Fruit fly (Drosophila melanogaster): ENCODE results near the gene defl.
A peak's percentile ranks its signal among the peaks of the same experiment; 100 is the strongest.

The defl gene

DNA sequence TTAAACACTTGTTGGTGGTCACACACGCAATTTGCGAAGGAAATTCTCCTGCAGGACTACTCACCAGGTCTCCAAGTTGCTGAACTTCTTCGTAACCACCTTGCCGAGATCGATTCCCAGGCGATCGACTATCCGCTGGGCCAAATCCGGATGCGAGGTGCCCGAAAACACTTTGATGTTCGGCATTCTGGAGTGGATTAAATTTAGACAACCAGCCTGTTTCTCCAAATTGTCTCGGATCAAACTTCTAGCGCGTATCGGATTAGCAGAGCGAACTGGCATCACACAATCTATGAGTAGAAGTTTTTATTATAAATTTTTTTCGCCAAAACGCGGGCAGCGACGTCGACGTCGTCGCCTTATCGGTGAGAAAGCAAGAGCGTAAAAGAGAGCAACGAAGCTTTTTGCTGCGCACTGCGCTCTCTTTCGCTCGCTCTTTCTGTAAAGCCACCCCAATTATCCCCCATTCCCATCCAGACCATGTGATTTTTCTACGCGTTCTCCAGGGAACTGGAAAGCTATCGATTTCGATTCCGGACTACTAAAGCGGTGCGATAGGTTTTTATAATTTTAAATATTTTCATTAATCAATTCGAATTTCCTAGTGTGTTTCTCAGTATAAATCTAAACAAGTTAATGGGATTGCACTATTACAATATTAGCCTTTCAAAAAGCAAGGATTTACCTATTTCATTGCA is 28.9 kb upstream of the defl start:
- no peak for TF ChIP-seq noc (tag; optimal IDR thresholded peaks at IDR 0.05)

DNA sequence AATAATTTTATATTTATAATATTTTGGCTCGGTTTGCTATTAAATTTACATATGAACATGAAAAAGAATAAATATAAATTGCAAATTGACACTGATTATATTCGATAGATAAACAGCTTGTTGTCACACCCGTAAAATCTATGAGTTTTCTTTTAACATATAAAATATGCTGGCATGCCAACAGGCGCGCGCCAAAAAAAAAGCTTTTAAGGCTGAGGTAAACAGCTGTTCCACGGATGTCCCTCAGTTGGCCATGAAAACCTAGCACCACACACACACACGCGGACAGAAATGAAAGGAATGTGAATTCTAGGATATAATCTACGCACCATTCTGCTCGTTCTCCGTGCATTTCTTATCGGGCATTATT is 28.4 kb upstream of the defl start:
- no peak for TF ChIP-seq noc (tag; optimal IDR thresholded peaks at IDR 0.05)

DNA sequence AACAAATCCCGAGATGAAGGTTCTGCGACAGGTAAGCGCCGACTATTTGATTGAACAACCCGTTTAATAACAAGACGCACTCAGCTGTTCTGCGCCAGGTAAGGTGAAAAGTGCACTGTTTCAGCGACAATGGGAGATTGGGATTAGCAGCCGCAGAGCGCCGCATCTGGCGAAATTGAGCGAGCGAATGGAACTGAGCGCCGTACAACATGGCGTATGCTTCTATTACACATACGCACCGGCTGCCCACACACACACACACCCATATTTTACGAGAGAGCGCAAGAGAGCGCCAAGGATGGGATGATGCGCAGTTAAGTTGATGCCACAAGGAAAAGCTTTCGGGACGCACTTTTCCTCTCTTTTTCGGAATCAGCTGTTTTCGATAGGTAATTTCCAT is 28.0 kb upstream of the defl start:
- no peak for TF ChIP-seq noc (tag; optimal IDR thresholded peaks at IDR 0.05)

DNA sequence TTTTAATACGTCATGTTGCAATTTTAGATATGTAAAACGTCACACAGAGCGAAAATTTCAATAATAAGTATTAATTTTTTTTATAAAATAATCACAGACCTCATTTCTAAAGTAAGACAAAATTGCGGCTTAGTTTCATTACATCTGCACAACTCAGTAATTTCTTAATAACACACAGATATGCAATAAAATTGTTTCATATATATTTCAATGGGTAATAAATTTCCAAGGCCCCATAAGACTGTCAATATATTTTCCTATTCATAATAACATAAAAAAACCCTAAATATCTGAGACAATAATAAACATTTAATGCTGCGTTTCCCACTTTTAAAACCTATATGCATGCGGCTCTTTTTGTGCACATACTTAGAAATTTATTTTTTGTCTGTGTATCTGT is 27.6 kb upstream of the defl start:
- no peak for TF ChIP-seq noc (tag; optimal IDR thresholded peaks at IDR 0.05)

DNA sequence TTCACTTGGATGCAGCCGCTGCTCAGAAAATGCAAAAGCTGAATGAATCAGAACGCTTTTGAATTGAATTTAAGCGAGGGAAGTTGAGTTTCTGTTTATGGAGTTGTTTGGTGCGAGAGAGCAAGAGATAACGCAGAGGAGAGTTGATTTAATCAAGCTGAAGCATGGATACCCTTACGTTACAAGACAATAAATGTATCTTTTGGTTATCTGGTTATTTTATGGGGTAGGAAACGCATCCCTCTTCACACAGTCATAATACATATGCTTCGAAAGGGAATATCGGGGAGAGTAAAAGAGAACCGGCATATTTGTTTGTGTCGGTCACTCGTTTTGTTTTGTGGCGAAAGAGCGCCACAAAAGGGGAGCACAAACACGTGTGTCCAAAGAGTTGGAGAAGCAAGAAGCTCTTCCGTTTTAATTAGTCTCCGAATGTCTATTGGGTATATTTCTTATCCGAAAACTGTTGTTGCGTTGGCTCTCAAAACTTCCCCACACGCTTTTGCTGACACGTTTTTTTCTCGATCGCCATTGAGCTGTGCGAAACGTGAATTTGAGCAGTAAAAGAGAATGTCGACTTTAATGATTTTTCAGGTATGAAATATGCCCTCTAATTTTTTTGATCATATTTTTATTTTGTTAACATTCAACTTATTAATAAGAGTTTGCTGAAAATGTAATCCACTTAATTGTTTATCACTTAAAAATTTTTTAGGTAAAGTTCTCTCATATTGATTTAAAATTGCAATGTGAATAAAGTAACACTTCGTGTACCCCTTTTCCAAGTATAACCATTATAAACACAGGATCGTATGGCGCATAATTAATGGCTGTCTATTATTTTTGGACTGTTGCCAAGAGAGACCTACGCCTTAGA is 26.3 kb upstream of the defl start, which contains the start of gene Prps:
Prps (minus strand) TSS at position 51 of the 877 bp plus-strand sequence.
- TF ChIP-seq noc (tag; optimal IDR thresholded peaks at IDR 0.05) = peak; percentile 72

DNA sequence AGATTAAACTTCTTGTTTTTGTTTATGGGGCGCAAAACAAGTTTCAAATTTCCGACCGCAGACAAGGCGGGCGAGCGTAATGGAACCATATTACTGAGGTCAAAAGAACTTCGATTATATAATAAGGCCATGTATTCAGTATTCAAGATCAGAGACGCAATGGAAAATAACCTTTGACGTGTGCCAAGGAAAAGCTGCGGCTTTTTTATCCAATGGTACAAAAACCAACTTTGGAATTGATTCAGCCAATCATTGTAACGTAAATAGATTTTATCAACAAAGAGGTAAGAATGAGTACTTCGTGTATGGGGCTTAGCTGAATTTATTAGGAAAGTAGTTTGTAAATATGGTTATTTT is 25.7 kb upstream of the defl start:
- TF ChIP-seq noc (tag; optimal IDR thresholded peaks at IDR 0.05) = no peak

DNA sequence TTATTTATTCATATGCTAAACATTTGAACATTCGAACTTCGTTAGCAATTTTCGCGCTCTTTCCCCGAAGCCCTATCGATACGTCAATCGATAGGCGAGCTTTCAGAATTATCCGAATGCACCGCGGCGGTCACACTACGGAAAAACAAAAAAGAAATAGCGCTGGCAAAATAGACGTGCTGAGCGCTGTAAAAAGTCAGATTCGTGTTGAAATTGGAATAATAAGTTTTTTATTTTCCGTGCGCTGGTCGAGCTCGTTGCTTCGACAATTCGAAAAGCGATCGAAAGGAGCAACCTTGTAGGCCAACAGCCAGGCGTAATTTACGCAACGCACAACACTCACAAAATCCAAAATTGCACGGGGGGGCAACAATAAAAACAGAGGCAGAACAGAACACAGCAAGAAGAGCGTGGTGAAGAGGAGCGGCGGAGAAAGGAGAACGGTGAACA is 25.0 kb upstream of the defl start, which contains the start of gene Ubc4:
Ubc4 (plus strand) TSS at position 144 of the 450 bp plus-strand sequence.
- TF ChIP-seq noc (tag; optimal IDR thresholded peaks at IDR 0.05) = no peak

DNA sequence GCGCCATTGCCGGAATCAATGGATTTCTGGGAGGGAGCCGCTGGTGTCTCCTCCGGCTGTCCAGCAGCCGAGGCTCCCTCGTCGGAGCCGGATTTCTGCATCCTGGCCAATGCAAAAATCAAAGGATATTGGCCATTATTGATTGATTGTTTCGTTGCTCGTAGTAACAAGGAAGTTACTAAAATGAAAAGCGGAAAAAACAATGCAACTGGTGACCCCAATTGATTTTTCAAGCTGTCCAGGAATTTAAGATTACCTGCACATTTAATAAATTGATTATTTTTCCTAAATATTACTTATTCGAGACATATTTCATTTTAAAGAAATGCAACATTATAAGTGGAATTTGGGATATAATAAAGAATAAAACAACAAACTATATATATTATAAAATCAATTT is 19.7 kb upstream of the defl start, which contains the start of gene CG6761:
CG6761 (minus strand) TSS at position 101 of the 400 bp plus-strand sequence.
- no peak for TF ChIP-seq noc (tag; optimal IDR thresholded peaks at IDR 0.05)

DNA sequence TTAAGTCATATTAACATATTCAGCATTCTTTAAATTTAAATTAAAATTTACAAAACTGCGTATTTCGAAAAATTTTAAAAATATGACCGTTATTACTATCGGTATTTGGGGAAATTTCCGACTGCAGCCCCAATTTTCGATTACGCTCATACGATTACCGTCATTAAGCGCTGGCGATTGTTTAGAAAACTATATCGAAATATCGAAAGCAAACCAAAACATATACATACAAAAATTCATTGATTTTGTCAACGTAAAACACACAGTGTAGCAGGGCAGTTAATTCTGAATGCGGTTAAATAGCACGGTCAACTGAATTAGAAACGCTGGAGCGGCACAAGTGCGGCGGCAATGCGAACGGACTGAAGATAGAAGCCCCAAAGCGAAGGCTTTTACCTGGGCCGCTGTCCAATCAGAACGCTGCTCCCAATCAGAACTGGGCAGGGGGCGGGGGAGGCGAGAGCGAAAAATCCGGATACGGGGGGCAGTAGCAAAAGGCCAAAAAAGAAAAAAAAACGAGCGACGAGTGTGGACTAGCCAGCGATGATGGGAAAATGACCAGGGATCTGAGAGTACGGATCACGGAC is 19.0 kb upstream of the defl start, which contains the start of gene CG16711:
CG16711 (plus strand) TSS at position 170 of the 587 bp plus-strand sequence.
- TF ChIP-seq noc (tag; optimal IDR thresholded peaks at IDR 0.05) = no peak

DNA sequence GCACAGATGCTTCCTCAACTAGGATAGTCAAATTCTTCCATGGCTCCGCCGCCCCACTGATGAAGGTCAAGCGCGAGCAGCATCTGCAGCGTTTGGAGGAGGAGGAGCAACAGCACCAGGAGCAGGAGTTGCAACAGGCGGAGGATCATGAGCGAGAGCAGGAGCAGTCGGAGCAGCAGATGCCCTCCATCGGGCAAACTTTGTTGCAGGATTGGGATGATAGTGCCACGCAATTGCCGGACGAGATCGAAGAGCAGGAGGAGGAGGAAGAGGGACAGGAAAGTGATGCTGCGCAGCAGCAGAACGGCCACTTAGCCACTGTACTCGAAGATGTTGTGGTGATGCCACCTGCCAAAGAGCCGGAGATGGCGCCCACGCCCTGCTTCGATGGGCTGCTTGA is 17.6 kb upstream of the defl start:
- TF ChIP-seq noc (tag; optimal IDR thresholded peaks at IDR 0.05) = no peak

DNA sequence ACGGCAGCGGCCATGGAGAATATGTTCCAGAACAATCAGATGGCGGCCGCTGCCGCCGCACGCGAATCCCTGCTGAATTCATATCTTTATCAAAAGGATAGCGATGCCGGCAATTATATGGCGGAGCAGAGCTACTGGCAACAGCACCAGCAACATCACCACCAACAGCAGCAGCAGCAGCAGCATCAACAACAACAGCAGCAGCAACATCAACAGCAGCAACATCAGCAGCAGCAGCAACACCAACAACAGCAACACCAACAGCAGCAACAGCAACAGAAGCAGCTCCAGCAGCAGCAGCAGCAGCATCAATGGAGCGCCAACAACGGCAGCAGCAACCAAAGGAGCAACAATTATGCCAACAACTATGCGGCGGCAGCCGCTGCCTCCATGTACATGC is 14.4 kb upstream of the defl start:
- TF ChIP-seq noc (tag; optimal IDR thresholded peaks at IDR 0.05) = no peak

DNA sequence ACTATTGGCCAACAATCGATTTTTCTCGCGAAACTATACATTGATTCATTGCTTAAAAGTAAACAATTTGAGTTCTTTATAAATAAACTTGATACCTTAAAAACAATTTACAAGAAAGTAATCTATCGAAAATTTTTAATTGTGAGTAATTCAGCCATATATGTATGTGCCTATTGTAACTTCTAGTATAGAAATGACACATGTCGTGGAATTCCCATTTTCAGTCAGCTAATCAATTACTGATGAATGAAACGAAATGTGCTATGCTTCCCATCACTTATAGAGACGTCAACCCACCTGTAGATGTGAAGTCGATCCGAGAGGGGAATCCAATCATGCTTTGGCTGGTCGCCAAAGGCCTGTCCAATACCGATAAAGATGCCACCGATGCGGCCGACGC is 12.0 kb upstream of the defl start:
- no peak for TF ChIP-seq noc (tag; optimal IDR thresholded peaks at IDR 0.05)

DNA sequence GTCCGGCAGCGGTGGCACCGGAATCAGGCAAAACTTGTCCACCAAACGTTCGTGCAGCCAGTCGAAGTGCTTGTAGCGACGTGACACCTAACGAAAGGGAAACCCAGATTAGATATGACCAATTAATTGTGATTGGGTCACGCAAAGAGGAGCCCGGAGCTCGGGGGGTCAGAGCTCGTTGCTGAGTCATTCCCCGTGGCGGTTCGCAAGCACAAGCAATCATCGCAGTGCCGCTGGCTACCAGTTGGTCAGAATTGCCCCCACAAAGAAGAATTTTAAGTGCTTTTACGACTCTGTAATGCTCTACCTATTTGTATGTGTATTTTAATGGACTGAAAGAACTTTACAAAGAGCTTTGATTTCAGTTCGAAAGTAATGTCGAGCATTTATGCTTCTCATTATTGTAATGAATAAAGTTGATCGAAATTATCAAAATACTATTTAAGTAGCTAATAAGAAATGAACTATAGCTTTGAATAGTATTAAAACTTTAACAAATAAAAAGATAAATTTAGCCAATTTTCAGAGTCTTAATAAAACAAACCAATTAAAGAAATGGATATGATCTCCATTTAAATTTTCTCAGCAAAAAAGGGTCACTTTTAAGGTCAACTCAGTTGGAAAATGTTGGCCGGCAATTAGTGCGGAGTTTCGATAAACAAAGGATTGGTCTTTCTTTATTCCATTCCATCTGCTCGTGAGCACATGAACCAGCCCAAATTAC is 11.0 kb upstream of the defl start:
- TF ChIP-seq noc (tag; optimal IDR thresholded peaks at IDR 0.05) = no peak

DNA sequence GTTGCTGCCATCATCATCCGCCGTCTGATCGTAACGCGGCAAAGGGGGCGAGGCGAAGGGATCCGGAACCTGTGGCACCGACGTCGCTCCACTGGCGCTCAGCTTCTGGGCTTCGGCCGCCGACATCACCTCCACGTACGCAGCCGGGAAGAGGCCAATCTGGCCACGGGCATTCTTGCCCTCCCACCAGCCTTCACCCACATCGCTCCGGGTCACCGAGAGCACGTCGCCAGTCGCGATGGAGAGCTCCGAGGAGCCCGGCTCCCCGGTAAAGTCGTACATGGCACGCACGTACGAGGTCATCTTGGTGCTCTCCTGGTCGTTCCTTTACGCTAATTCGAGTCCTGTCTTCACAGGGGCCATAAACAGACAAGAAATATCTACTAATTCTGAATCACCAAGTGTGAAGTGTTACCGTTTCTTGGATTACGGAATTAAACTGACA is 9.8 kb upstream of the defl start, which contains the start of gene SH3PX1:
SH3PX1 (minus strand) TSS at position 445 of the 445 bp plus-strand sequence.
- no peak for TF ChIP-seq noc (tag; optimal IDR thresholded peaks at IDR 0.05)

DNA sequence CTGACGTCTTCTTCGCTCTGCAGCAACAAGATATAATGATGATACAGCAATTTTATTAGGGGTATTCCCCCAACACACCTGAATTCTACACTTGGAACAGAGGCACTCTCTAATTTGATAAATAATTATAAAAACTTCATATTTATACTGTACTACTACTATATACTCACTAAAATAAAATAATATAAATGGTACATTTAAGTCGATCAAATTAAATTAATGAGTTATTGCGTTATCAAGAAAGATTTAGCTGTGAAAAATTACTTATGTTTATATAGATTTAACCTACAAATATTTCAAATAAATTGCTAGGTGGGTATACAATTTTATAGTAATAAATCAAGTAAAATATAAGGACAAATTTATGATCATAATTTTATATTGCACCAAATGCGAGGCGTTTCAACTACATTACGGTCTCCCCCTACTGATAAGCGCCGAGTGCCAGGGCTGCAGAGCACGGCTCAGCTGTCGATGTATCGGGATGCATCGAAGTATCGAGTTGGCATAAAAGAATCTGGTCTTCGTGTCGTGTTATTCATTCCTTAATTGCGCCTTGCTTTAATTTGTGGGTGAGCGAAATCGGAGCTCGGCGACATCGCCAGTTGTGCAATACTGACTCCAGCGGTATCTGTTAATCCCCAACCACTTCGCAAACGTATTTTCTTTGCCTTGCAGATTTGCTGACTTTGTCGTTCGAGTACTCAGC is 9.2 kb upstream of the defl start, which contains the start of gene vsg:
vsg (plus strand) TSS at position 497 of the 709 bp plus-strand sequence.
- TF ChIP-seq noc (tag; optimal IDR thresholded peaks at IDR 0.05) = peak; percentile 76

All from whole organism, larva.